Worm (Caenorhabditis elegans): ENCODE measurements around the gene ZK488.5.

The ZK488.5 gene

ce11 chrV:590182-590581 lies 2.9 kb upstream of the ZK488.5 start, which contains the start of gene ZK488.6:
Gene ZK488.6 (plus strand): TSS chrV:590482.
- TF ChIP-seq nhr-80 (tag; optimal IDR thresholded peaks at IDR 0.05) (no peak), Y53F4B.3 (GFP tag; IDR thresholded peaks at IDR 0.05) (no peak), B0261.1 (tag; optimal IDR thresholded peaks at IDR 0.05) (no peak), madf-3 (GFP tag; IDR thresholded peaks at IDR 0.05) (no peak), T07F8.4 (tag; optimal IDR thresholded peaks at IDR 0.05) (no peak), lir-1 (GFP tag; conservative IDR thresholded peaks at IDR 0.05) (no peak), dpl-1 (GFP tag; optimal IDR thresholded peaks at IDR 0.05) (no peak), attf-6 (GFP tag; IDR thresholded peaks at IDR 0.05) (no peak), ztf-3 (GFP tag; optimal IDR thresholded peaks at IDR 0.05) (no peak), him-1 (tag; optimal IDR thresholded peaks at IDR 0.05) (no peak), ceh-27 (GFP tag; optimal IDR thresholded peaks at IDR 0.05) (no peak), pha-4 (tag; optimal IDR thresholded peaks at IDR 0.05) (no peak), dox-1 (GFP tag; IDR thresholded peaks at IDR 0.05) (no peak), K11D2.4 (GFP tag; IDR thresholded peaks at IDR 0.05) (no peak), rec-8 (tag; optimal IDR thresholded peaks at IDR 0.05) (no peak), tbp1 (GFP tag; optimal IDR thresholded peaks at IDR 0.05) (no peak)

- TF ChIP-seq egl-18 (GFP tag; IDR thresholded peaks at IDR 0.05) (no peak), ztf-6 (GFP tag; IDR thresholded peaks at IDR 0.05) (no peak), rcor-1 (GFP tag; IDR thresholded peaks at IDR 0.05) (no peak), ztf-3 (GFP tag; optimal IDR thresholded peaks at IDR 0.05) (no peak), C06A6.2 (GFP tag; conservative IDR thresholded peaks at IDR 0.05) (no peak), K12H6.12 (tag; optimal IDR thresholded peaks at IDR 0.05) (no peak), F57C9.4 (tag; optimal IDR thresholded peaks at IDR 0.05) (no peak)
Observed at ce11 chrV:596923-597322, 3.9 kb downstream of the ZK488.5 start.

ce11 chrV:597823-598222 lies 4.8 kb downstream of the ZK488.5 start:
- TF ChIP-seq tbx-9 (tag; optimal IDR thresholded peaks at IDR 0.05; ENCODE audit: borderline replicate concordance) (no peak), mel-28 (tag; optimal IDR thresholded peaks at IDR 0.05; ENCODE audit: borderline replicate concordance) (no peak), tlf-1 (GFP tag; optimal IDR thresholded peaks at IDR 0.05) (no peak), dox-1 (GFP tag; IDR thresholded peaks at IDR 0.05) (no peak), bed-2 (GFP tag; IDR thresholded peaks at IDR 0.05) (no peak), ZK185.1 (tag; optimal IDR thresholded peaks at IDR 0.05; ENCODE audit: poor library complexity, severe bottlenecking) (no peak), lag-1 (GFP tag; IDR thresholded peaks at IDR 0.05) (no peak), snpc-3.4 (tag; optimal IDR thresholded peaks at IDR 0.05) (no peak), sea-2 (GFP tag; IDR thresholded peaks at IDR 0.05) (no peak), K11D2.4 (GFP tag; IDR thresholded peaks at IDR 0.05) (no peak), Y95B8A.8 (GFP tag; IDR thresholded peaks at IDR 0.05) (no peak), cebp-2 (GFP tag; IDR thresholded peaks at IDR 0.05) (no peak), lin-26 (GFP tag; IDR thresholded peaks at IDR 0.05) (no peak), B0261.1 (tag; optimal IDR thresholded peaks at IDR 0.05) (no peak), mes-4 (tag; optimal IDR thresholded peaks at IDR 0.05) (no peak), madf-10 (tag; optimal IDR thresholded peaks at IDR 0.05) (no peak), egl-44 (GFP tag; IDR thresholded peaks at IDR 0.05) (no peak), ceh-91 (GFP tag; IDR thresholded peaks at IDR 0.05) (no peak)

All from whole organism, young adult.